Fruit fly (Drosophila melanogaster) whole organism, embryonic: ENCODE data around the gene Gycalpha99B.

ENCODE experiments used
- Blimp-1 ChIP-seq: fragments of 200-800 bp; sonication (Bioruptor generic); optimal IDR thresholded peaks from 3 replicates; lab custom pipeline; 2018; ENCODE audit warnings: missing biosample characterization, missing genetic modification characterization, mild to moderate bottlenecking, moderate library complexity, missing genetic modification reagents
- CG1233 ChIP-seq: fragments of 200-800 bp; sonication (Bioruptor generic); optimal IDR thresholded peaks from 4 replicates; lab custom pipeline; 2018; ENCODE audit warnings: missing biosample characterization, mild to moderate bottlenecking, missing genetic modification characterization
- CG14441 ChIP-seq: fragments of 200-800 bp; sonication (Bioruptor generic); IDR thresholded peaks from 2 replicates; pipeline ENCODE4 v1.3.6; 2022; ENCODE audit warnings: missing biosample characterization, missing genetic modification characterization
- CG14667 ChIP-seq: fragments of 200-800 bp; sonication (Bioruptor generic); IDR thresholded peaks from 2 replicates; pipeline ENCODE4 v1.3.6; 2022; ENCODE audit warnings: missing biosample characterization, missing genetic modification characterization
- CG17385 ChIP-seq: fragments of 200-800 bp; sonication (Bioruptor generic); optimal IDR thresholded peaks from 3 replicates; lab custom pipeline; 2018; ENCODE audit warnings: missing biosample characterization, mild to moderate bottlenecking, missing genetic modification characterization
- CG31224 ChIP-seq: fragments of 200-800 bp; sonication (Bioruptor generic); IDR thresholded peaks from 2 replicates; pipeline ENCODE4 v1.3.6; 2022; ENCODE audit warnings: missing biosample characterization, missing genetic modification characterization
- Hr78 ChIP-seq, 2 experiments: fragments of 200-800 bp in 1 of 2; fragments of >200 bp in 1 of 2; sonication (Bioruptor generic) in 1 of 2; optimal IDR thresholded peaks; 2 replicates each; lab custom pipeline; 2017 to 2019; ENCODE audit warnings: missing biosample characterization in 2 of 2, missing genetic modification characterization in 2 of 2, mild to moderate bottlenecking in 1 of 2, moderate library complexity in 1 of 2
- az2 ChIP-seq: fragments of 200-800 bp; sonication (Bioruptor generic); optimal IDR thresholded peaks from 3 replicates; lab custom pipeline; 2016; ENCODE audit warnings: missing biosample characterization, missing genetic modification characterization
- maf-S ChIP-seq: fragments of 200-800 bp; sonication (Bioruptor generic); optimal IDR thresholded peaks from 2 replicates; lab custom pipeline; 2016; ENCODE audit warnings: missing biosample characterization, missing genetic modification characterization
- psq ChIP-seq: fragments of 200-800 bp; sonication (Bioruptor generic); optimal IDR thresholded peaks from 2 replicates; lab custom pipeline; 2017; ENCODE audit warnings: missing biosample characterization, missing genetic modification characterization
- sna ChIP-seq: fragments of 200-800 bp; sonication (Bioruptor generic); IDR thresholded peaks from 2 replicates; pipeline ENCODE4 v1.3.6; 2022; ENCODE audit warnings: missing biosample characterization, missing genetic modification characterization; ENCODE audit not compliant: partially characterized antibody
- zen2 ChIP-seq: fragments of 200-800 bp; sonication (Bioruptor generic); IDR thresholded peaks from 3 replicates; pipeline ENCODE4 v1.3.6; 2022; ENCODE audit warnings: missing biosample characterization, missing genetic modification characterization; ENCODE audit not compliant: partially characterized antibody

DNA sequence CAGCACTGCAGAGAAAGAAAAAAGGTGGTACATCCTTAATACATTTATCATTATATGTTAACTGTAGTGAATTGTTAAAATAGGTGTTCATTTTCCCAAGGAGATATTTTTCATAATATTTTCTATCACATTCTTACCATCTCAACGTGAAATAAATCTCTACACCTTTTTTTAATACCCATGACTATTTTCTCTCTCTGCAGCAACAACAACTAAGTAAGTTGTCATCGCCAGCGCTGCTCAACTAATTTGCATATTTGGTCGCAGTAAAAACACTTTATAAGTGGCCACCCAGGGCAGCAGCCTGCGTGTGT, 8.2 kb downstream of the Gycalpha99B start:
- TF ChIP-seq zen2 (GFP tag; lab: Robert Waterston, UW) (no peak), psq (GFP tag; lab: Kevin White, UChicago) (no peak), sna (GFP tag; lab: Robert Waterston, UW) (no peak), CG31224 (GFP tag; lab: Robert Waterston, UW) (no peak), CG14667 (GFP tag; lab: Robert Waterston, UW) (0 out of 2 replicates have a peak, but pooled peaks have one; percentile 16), CG14441 (GFP tag; lab: Robert Waterston, UW) (no peak), Blimp-1 (GFP tag; lab: Kevin White, UChicago) (peak; percentile 67), CG1233 (GFP tag; lab: Kevin White, UChicago) (no peak), maf-S (GFP tag; lab: Kevin White, UChicago) (no peak), Hr78 (GFP tag; optimal IDR thresholded peaks at IDR 0.05; lab: Kevin White, UChicago) (no peak), az2 (GFP tag; lab: Kevin White, UChicago) (peak; percentile 41), CG17385 (GFP tag; lab: Kevin White, UChicago) (no peak)
